Worm (Caenorhabditis elegans) whole organism, L4/young adult: Measurements from ENCODE around the gene hsp-6.

Experiments used
- dao-5 ChIP-seq: sonication (generic microtip); optimal IDR thresholded peaks from 2 replicates; lab custom pipeline; 2016; ENCODE audit warnings: missing genotype, missing genetic modification characterization, moderate library complexity, missing compliant biosample characterization
- him-1 ChIP-seq: sonication (generic microtip); optimal IDR thresholded peaks from 2 replicates; lab custom pipeline; 2016; ENCODE audit warnings: missing genotype, missing genetic modification reagents, missing genetic modification characterization, missing compliant biosample characterization

ce11 chrV:4846507-4846906, 19.9 kb upstream of the hsp-6 start:
- TF ChIP-seq dao-5 (tag; lab: Kevin White, UChicago) = no peak
- TF ChIP-seq him-1 (tag; lab: Kevin White, UChicago) = no peak
